Fruit fly (Drosophila melanogaster): ENCODE results near the gene eIF2gamma.

dm6 chr3R:15249037-15249436 lies 14.2 kb downstream of the eIF2gamma start, which contains the start of gene Amt:
- TF ChIP-seq pan (optimal IDR thresholded peaks at IDR 0.05) = no peak
- TF ChIP-seq psq (optimal IDR thresholded peaks at IDR 0.05) = no peak

Data from whole organism.